Fruit fly (Drosophila melanogaster): ENCODE measurements around the gene CG5614.

The CG5614 gene

dm6 chr3R:15803502-15804461 lies 24.2 kb downstream of the CG5614 start, which contains the start of gene alpha-Man-IIb (continued):
- TF ChIP-seq CG31365 (tag; optimal IDR thresholded peaks at IDR 0.05) (no peak), CG6654 (GFP tag; optimal IDR thresholded peaks at IDR 0.05) (no peak), Elba2 (GFP tag; optimal IDR thresholded peaks at IDR 0.05) (no peak), CG16813 (GFP tag; IDR thresholded peaks at IDR 0.05; ENCODE audit: partially characterized antibody) (peak; percentile 69; the same call in 2 of the 3 replicates), CG31224 (GFP tag; IDR thresholded peaks at IDR 0.05) (no peak), HHEX (GFP tag; optimal IDR thresholded peaks at IDR 0.05) (peak; percentile 13), TFAM (GFP tag; optimal IDR thresholded peaks at IDR 0.05) (no peak), CG11247 (GFP tag; IDR thresholded peaks at IDR 0.05) (0 out of 2 replicates have a peak, but pooled peaks have one; percentile 14), bowl (GFP tag; IDR thresholded peaks at IDR 0.05) (no peak), prd (optimal IDR thresholded peaks at IDR 0.05) (no peak), prd (GFP tag; IDR thresholded peaks at IDR 0.05) (0 out of 3 replicates have a peak, but pooled peaks have one; percentile 5), CG15696 (tag; optimal IDR thresholded peaks at IDR 0.05) (no peak), HLH4C (GFP tag; IDR thresholded peaks at IDR 0.05; ENCODE audit: partially characterized antibody) (peak; percentile 68), CG17359 (tag; optimal IDR thresholded peaks at IDR 0.05) (peak; percentile 23), CG2199 (GFP tag; IDR thresholded peaks at IDR 0.05) (peak; percentile 74; the same call in 2 of the 3 replicates), Mrtf (GFP tag; IDR thresholded peaks at IDR 0.05) (peak; percentile 39; the same call in 1 of the 3 replicates), gsb (GFP tag; IDR thresholded peaks at IDR 0.05) (no peak), p53 (GFP tag; optimal IDR thresholded peaks at IDR 0.05) (no peak), lmd (GFP tag; IDR thresholded peaks at IDR 0.05) (no peak), CG12769 (tag; optimal IDR thresholded peaks at IDR 0.05) (no peak), pb (GFP tag; optimal IDR thresholded peaks at IDR 0.05) (no peak), Hr78 (GFP tag; optimal IDR thresholded peaks at IDR 0.05) (no peak), CG6854 (GFP tag; optimal IDR thresholded peaks at IDR 0.05) (peak; percentile 54), CG5953 (GFP tag; IDR thresholded peaks at IDR 0.05) (no peak), CG8359 (GFP tag; optimal IDR thresholded peaks at IDR 0.05; ENCODE audit: borderline replicate concordance) (no peak), CG10979 (tag; optimal IDR thresholded peaks at IDR 0.05) (no peak), her (GFP tag; optimal IDR thresholded peaks at IDR 0.05) (no peak), CG18262 (tag; optimal IDR thresholded peaks at IDR 0.05) (no peak), Atf3 (GFP tag; optimal IDR thresholded peaks at IDR 0.05) (no peak), Spps (tag; optimal IDR thresholded peaks at IDR 0.05) (no peak), Dfd (GFP tag; optimal IDR thresholded peaks at IDR 0.05) (no peak), CG7271 (tag; optimal IDR thresholded peaks at IDR 0.05) (no peak), MTF-1 (GFP tag; optimal IDR thresholded peaks at IDR 0.05; ENCODE audit: borderline replicate concordance) (no peak), CG9932 (GFP tag; IDR thresholded peaks at IDR 0.05) (no peak), lola (GFP tag; optimal IDR thresholded peaks at IDR 0.05) (no peak), CG15073 (GFP tag; optimal IDR thresholded peaks at IDR 0.05) (no peak), zen2 (GFP tag; IDR thresholded peaks at IDR 0.05; ENCODE audit: partially characterized antibody) (peak; percentile 80; the same call in 2 of the 3 replicates), PHDP (tag; optimal IDR thresholded peaks at IDR 0.05) (no peak), CG2120 (GFP tag; optimal IDR thresholded peaks at IDR 0.05) (peak; percentile 9), CG11456 (GFP tag; IDR thresholded peaks at IDR 0.05) (peak; percentile 23; the same call in 1 of the 3 replicates), chif (GFP tag; optimal IDR thresholded peaks at IDR 0.05) (no peak), ATbp (GFP tag; optimal IDR thresholded peaks at IDR 0.05) (no peak), btn (GFP tag; optimal IDR thresholded peaks at IDR 0.05) (no peak), CG15601 (tag; optimal IDR thresholded peaks at IDR 0.05) (no peak), sr (GFP tag; IDR thresholded peaks at IDR 0.05) (no peak), Sox100B (GFP tag; optimal IDR thresholded peaks at IDR 0.05) (no peak), CG1603 (tag; optimal IDR thresholded peaks at IDR 0.05) (peak; percentile 53)

All from whole organism, embryonic.